Fruit fly (Drosophila melanogaster): ENCODE results near the gene Ost48.

Gene Ost48

DNA sequence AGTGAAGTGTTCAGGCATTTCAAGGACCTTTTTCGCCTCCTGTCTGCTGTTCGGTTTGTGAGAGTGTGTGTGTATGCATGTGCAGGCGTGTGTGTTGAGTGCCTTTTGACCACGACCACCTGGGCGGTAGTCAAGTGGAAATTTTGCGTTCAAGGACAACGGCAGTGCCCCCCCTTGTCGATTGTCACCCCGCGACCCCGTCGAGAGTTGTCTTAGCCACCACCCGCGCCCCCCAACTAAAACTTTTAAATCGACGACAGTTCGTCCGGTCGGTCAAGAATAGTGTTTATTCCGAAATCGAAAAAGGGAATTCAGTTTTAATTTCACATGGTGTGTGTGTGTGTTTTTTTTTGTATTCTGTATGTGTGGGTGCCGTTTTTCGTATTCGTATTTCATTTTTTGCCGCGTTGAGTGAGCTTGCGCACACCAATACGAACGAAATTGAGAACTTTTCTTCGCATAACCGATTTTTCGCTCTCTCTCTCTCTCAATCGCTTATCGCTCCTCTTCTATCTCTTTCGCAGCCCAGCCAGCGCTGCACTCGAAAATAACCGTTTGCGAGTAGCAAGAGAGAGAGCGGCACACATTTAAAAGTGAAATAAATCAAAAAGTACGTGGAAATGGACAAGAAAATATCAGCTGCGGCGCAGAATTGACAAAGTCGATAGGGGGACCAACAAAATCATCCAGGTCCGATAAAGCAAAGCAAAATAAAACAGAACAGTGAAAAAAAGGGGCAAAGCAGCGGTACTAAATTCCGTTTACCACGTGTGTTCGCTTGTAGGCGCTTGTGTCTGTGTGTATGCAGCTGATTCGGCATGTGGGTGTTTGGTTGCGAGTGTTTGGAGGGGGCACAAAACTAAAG lies 5.6 kb upstream of the Ost48 start:
- TF ChIP-seq sqz (GFP tag; optimal IDR thresholded peaks at IDR 0.05), result peak; percentile 78
- TF ChIP-seq z (GFP tag; IDR thresholded peaks at IDR 0.05), result peak; percentile 90
- peak; percentile 65; the same call in 2 of the 3 replicates for TF ChIP-seq sr (GFP tag; IDR thresholded peaks at IDR 0.05)
- TF ChIP-seq CG5245 (GFP tag; optimal IDR thresholded peaks at IDR 0.05), result no peak
- no peak for TF ChIP-seq CG4854 (GFP tag; optimal IDR thresholded peaks at IDR 0.05)
- peak; percentile 26 for TF ChIP-seq Med (GFP tag)
- TF ChIP-seq Max (GFP tag; optimal IDR thresholded peaks at IDR 0.05), result peak; percentile 31
- TF ChIP-seq CG10321 (GFP tag; IDR thresholded peaks at IDR 0.05), result no peak
- no peak for TF ChIP-seq pfk (GFP tag; optimal IDR thresholded peaks at IDR 0.05)
- TF ChIP-seq CG34376 (GFP tag; optimal IDR thresholded peaks at IDR 0.05), result peak; percentile 48
- 0 out of 3 replicates have a peak, but pooled peaks have one; percentile 27 for TF ChIP-seq knrl (GFP tag; IDR thresholded peaks at IDR 0.05; ENCODE audit: partially characterized antibody)
- no peak for TF ChIP-seq CG9437 (GFP tag; optimal IDR thresholded peaks at IDR 0.05)
- TF ChIP-seq CG8924 (tag; optimal IDR thresholded peaks at IDR 0.05), result peak; percentile 2
- TF ChIP-seq hbn (GFP tag; IDR thresholded peaks at IDR 0.05; ENCODE audit: partially characterized antibody), result no peak
- no peak for TF ChIP-seq Lim3 (GFP tag; IDR thresholded peaks at IDR 0.05)
- peak; percentile 48 for TF ChIP-seq sens (GFP tag)
- no peak for TF ChIP-seq D (optimal IDR thresholded peaks at IDR 0.05)
- no peak for TF ChIP-seq D (GFP tag; optimal IDR thresholded peaks at IDR 0.05)
- no peak for TF ChIP-seq amos (GFP tag; IDR thresholded peaks at IDR 0.05; ENCODE audit: partially characterized antibody)
- peak; percentile 71 for TF ChIP-seq sug (tag; optimal IDR thresholded peaks at IDR 0.05)
- TF ChIP-seq CG1792 (GFP tag; optimal IDR thresholded peaks at IDR 0.05), result no peak
- TF ChIP-seq Trl (optimal IDR thresholded peaks at IDR 0.05), result peak; percentile 70 to 90
- peak; percentile 30 for TF ChIP-seq Trl (GFP tag; optimal IDR thresholded peaks at IDR 0.05)
- TF ChIP-seq Eip74EF (GFP tag; optimal IDR thresholded peaks at IDR 0.05), result peak in 1 of 2 experiments; percentile 43
- peak in 1 of 2 experiments; percentile 8 for TF ChIP-seq Pdp1 (GFP tag; optimal IDR thresholded peaks at IDR 0.05)
- peak in 1 of 2 experiments; percentile 22 for TF ChIP-seq crp (GFP tag; optimal IDR thresholded peaks at IDR 0.05)
- peak; percentile 18 for TF ChIP-seq cwo (GFP tag; optimal IDR thresholded peaks at IDR 0.05)
- TF ChIP-seq CG18262 (tag; optimal IDR thresholded peaks at IDR 0.05), result peak; percentile 12
- no peak for TF ChIP-seq pzg (GFP tag; optimal IDR thresholded peaks at IDR 0.05)
- peak; percentile 84; the same call in 3 of the 4 replicates for TF ChIP-seq chinmo (GFP tag; IDR thresholded peaks at IDR 0.05; ENCODE audit: partially characterized antibody)
- TF ChIP-seq kni (GFP tag; optimal IDR thresholded peaks at IDR 0.05), result peak; percentile 35
- TF ChIP-seq gt (GFP tag; IDR thresholded peaks at IDR 0.05), result no peak
- TF ChIP-seq Drgx (GFP tag; IDR thresholded peaks at IDR 0.05), result 0 out of 2 replicates have a peak, but pooled peaks have one; percentile 46
- TF ChIP-seq slou (GFP tag; optimal IDR thresholded peaks at IDR 0.05), result no peak
- TF ChIP-seq CG15479 (GFP tag; optimal IDR thresholded peaks at IDR 0.05), result peak; percentile 9
- TF ChIP-seq lola (GFP tag; optimal IDR thresholded peaks at IDR 0.05), result peak in 1 of 3 experiments; percentile 6
- no peak for TF ChIP-seq Hr39 (optimal IDR thresholded peaks at IDR 0.05)
- TF ChIP-seq CG15601 (tag; optimal IDR thresholded peaks at IDR 0.05), result no peak
- peak; percentile 72 for TF ChIP-seq grn (GFP tag; optimal IDR thresholded peaks at IDR 0.05)
- peak; percentile 74 for TF ChIP-seq dm (GFP tag; optimal IDR thresholded peaks at IDR 0.05)
- no peak for TF ChIP-seq CG10462 (GFP tag; optimal IDR thresholded peaks at IDR 0.05)
- TF ChIP-seq twi (tag; optimal IDR thresholded peaks at IDR 0.05), result peak; percentile 20
- peak; percentile 48 for TF ChIP-seq nom (GFP tag; optimal IDR thresholded peaks at IDR 0.05)
- TF ChIP-seq ftz-f1 (GFP tag; optimal IDR thresholded peaks at IDR 0.05), result peak; percentile 54
- TF ChIP-seq CG9876 (GFP tag; optimal IDR thresholded peaks at IDR 0.05), result no peak
- TF ChIP-seq crc (GFP tag; optimal IDR thresholded peaks at IDR 0.05), result no peak
- peak; percentile 25; the same call in 1 of the 2 replicates for TF ChIP-seq CG13287 (GFP tag; IDR thresholded peaks at IDR 0.05; ENCODE audit: partially characterized antibody)
- TF ChIP-seq bsh (GFP tag; optimal IDR thresholded peaks at IDR 0.05), result peak in 1 of 2 experiments; percentile 41
